Worm (Caenorhabditis elegans): ENCODE measurements around the gene ZK616.8.
A peak's percentile ranks its signal among the peaks of the same experiment; 100 is the strongest.

Gene ZK616.8

DNA sequence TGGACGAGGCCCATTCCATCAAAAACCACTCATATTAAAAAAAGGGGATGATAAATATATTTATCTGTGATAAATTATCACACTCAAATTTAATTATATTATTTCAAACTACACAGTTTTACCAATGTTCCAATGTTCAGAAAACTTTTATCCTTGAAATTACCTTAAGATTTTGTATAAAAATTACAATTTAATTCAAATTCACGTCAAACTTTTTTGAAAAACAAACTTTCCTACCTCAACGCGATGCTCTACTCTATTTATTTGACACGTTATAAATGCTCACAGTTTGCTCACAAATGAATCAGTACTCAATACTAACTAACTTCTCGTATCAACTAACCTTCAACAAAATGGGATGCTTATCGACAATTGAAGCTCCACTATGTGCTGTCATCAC is 29.4 kb downstream of the ZK616.8 start, which contains the start of gene F41H10.1:
F41H10.1 (plus strand) TSS at position 301 of the 400 bp plus-strand sequence.
- TF ChIP-seq lsl-1 (GFP tag; optimal IDR thresholded peaks at IDR 0.05) (no peak), B0019.2 (GFP tag; conservative IDR thresholded peaks at IDR 0.05) (no peak), snpc-3.4 (tag; optimal IDR thresholded peaks at IDR 0.05) (no peak), nhr-27 (tag; optimal IDR thresholded peaks at IDR 0.05) (no peak), ccch-3 (GFP tag; optimal IDR thresholded peaks at IDR 0.05) (no peak), lag-1 (GFP tag; IDR thresholded peaks at IDR 0.05) (no peak), let-607 (tag; optimal IDR thresholded peaks at IDR 0.05) (no peak), mxl-1 (tag; optimal IDR thresholded peaks at IDR 0.05) (no peak), hmg-1.2 (GFP tag; IDR thresholded peaks at IDR 0.05) (no peak)

- no peak for TF ChIP-seq hsf-1 (GFP tag; IDR thresholded peaks at IDR 0.05)
- TF ChIP-seq dpl-1 (GFP tag; optimal IDR thresholded peaks at IDR 0.05), result no peak
- no peak for TF ChIP-seq ztf-3 (GFP tag; optimal IDR thresholded peaks at IDR 0.05)
- TF ChIP-seq die-1 (tag; optimal IDR thresholded peaks at IDR 0.05), result no peak
Observed at ce11 chrIV:5381334-5381733, 30.7 kb downstream of the ZK616.8 start, which contains the start of gene F41H10.2. Gene F41H10.2 (plus strand): TSS chrIV:5381634.

DNA sequence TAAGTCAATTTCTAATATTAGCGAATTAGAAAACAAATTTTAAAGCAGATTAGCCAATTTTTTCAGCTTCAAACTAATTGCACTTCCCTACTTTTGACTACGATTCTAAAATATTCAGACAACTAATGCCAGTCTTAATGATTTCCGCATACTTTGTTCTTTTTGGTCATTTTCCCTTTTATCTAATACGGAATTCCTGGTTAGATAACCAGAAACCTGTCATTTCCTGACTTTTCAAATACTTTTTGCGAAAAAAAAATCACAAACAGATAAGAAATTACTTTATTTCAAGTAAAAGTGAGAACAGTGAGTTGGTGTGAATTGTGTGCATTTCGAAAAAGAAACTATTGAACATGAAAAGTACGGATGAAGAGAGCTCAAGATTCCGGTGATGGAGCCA is 31.9 kb downstream of the ZK616.8 start:
- no peak for TF ChIP-seq atf-7 (tag; optimal IDR thresholded peaks at IDR 0.05)
- peak; percentile 67 for TF ChIP-seq nhr-80 (tag; optimal IDR thresholded peaks at IDR 0.05)
- no peak for TF ChIP-seq let-526 (GFP tag; IDR thresholded peaks at IDR 0.05)
- no peak for TF ChIP-seq lir-1 (GFP tag; conservative IDR thresholded peaks at IDR 0.05)
- no peak for TF ChIP-seq F22D6.2 (tag; optimal IDR thresholded peaks at IDR 0.05)
- TF ChIP-seq F37B4.10 (GFP tag; IDR thresholded peaks at IDR 0.05), result no peak

DNA sequence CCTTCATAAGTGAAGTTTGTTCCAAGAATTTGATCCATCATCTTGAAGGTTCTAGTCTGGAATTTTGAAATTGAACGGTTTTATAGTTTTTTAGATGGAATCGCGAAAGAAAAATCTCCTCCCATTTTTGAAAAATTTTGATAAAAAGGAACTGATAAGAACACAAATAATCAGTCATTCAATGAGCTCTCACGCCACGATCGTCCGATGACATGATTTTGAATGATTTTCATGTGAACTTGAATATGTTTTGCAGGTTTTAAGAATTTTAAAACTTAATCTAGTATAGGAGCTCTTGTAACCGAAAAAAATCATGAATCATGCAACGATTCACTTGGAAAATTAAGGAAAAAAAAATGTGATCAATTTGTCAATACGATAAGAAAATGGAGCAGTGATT is 34.9 kb downstream of the ZK616.8 start, which contains the start of gene elo-5:
elo-5 (minus strand) TSS at position 56 of the 400 bp plus-strand sequence.
- TF ChIP-seq die-1 (tag; optimal IDR thresholded peaks at IDR 0.05), result no peak
- TF ChIP-seq tlf-1 (GFP tag; optimal IDR thresholded peaks at IDR 0.05), result no peak
- peak; percentile 77 for TF ChIP-seq nhr-80 (tag; optimal IDR thresholded peaks at IDR 0.05)
- no peak for TF ChIP-seq zfh-2 (GFP tag; conservative IDR thresholded peaks at IDR 0.05)
- no peak for TF ChIP-seq lir-1 (GFP tag; conservative IDR thresholded peaks at IDR 0.05)
- no peak for TF ChIP-seq snpc-1.3 (tag; optimal IDR thresholded peaks at IDR 0.05; ENCODE audit: insufficient read depth)

DNA sequence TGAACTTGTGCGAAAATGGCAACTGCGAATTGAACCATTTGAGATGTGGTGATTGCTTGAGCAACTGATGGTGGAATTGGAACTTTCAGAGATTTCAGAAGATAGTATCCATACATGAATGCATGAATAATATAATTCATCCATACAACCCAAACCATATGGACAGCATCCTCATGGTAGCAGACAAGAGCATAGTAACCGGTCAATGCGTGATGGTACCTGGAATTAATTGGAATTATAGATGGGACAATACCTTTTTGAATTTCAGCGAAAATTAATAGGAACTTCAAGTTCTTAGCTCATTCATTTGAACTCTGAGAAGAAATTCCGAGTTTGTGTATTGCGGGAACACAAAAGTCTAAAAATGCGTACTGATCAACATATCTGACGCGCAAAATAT is 37.0 kb downstream of the ZK616.8 start:
- peak; percentile 35 for TF ChIP-seq zim-3 (tag; optimal IDR thresholded peaks at IDR 0.05)
- peak; percentile 51 for TF ChIP-seq F52B5.7 (tag; optimal IDR thresholded peaks at IDR 0.05)
- TF ChIP-seq cebp-2 (GFP tag; IDR thresholded peaks at IDR 0.05), result 0 out of 2 replicates have a peak, but pooled peaks have one; percentile 4
- TF ChIP-seq tbp1 (GFP tag; optimal IDR thresholded peaks at IDR 0.05), result no peak
- 0 out of 2 replicates have a peak, but pooled peaks have one; percentile 9 for TF ChIP-seq Y53G8AR.9 (GFP tag; conservative IDR thresholded peaks at IDR 0.05)
- TF ChIP-seq Y56A3A.18 (GFP tag; IDR thresholded peaks at IDR 0.05), result 0 out of 2 replicates have a peak, but pooled peaks have one; percentile 7
- no peak for TF ChIP-seq lag-1 (GFP tag; IDR thresholded peaks at IDR 0.05)
- TF ChIP-seq egrh-3 (GFP tag; IDR thresholded peaks at IDR 0.05), result no peak

- no peak for TF ChIP-seq egl-44 (GFP tag; IDR thresholded peaks at IDR 0.05)
- TF ChIP-seq F23B12.7 (tag; optimal IDR thresholded peaks at IDR 0.05; ENCODE audit: insufficient read depth), result peak; percentile 47
- peak; percentile 24 for TF ChIP-seq ZK185.1 (tag; optimal IDR thresholded peaks at IDR 0.05; ENCODE audit: poor library complexity, severe bottlenecking)
- 0 out of 2 replicates have a peak, but pooled peaks have one; percentile 6 for TF ChIP-seq C06A6.2 (GFP tag; conservative IDR thresholded peaks at IDR 0.05)
- TF ChIP-seq nhr-80 (tag; optimal IDR thresholded peaks at IDR 0.05), result peak; percentile 66
- TF ChIP-seq Y67H2A.10 (GFP tag; conservative IDR thresholded peaks at IDR 0.05), result no peak
- TF ChIP-seq snpc-1.3 (tag; optimal IDR thresholded peaks at IDR 0.05; ENCODE audit: insufficient read depth), result peak; percentile 34
- peak; percentile 44 for TF ChIP-seq nhr-90 (tag; optimal IDR thresholded peaks at IDR 0.05)
- no peak for TF ChIP-seq lag-1 (GFP tag; IDR thresholded peaks at IDR 0.05)
Observed at ce11 chrIV:5374321-5374720, 37.7 kb downstream of the ZK616.8 start.
